Fruit fly (Drosophila melanogaster) whole organism, embryonic: Measurements from ENCODE around the gene CG7943.
A peak's percentile ranks its signal among the peaks of the same experiment; 100 is the strongest.

Experiments
- Aef1 ChIP-seq: fragments of 200-800 bp; sonication (Bioruptor generic); IDR thresholded peaks from 3 replicates; pipeline ENCODE4 v1.3.6; 2022; ENCODE audit warnings: missing biosample characterization, missing genetic modification characterization
- Bteb2 ChIP-seq: fragments of 200-800 bp; sonication (Bioruptor generic); optimal IDR thresholded peaks from 2 replicates; lab custom pipeline; 2016; ENCODE audit warnings: missing biosample characterization, missing genetic modification characterization
- CG10979 ChIP-seq: fragments of 200-800 bp; sonication (Bioruptor generic); optimal IDR thresholded peaks from 2 replicates; lab custom pipeline; 2018; ENCODE audit warnings: missing biosample characterization, mild to moderate bottlenecking, missing genetic modification characterization, moderate library complexity
- CG11085 ChIP-seq: fragments of 200-800 bp; sonication (Bioruptor generic); IDR thresholded peaks from 2 replicates; pipeline ENCODE4 v1.3.6; 2022; ENCODE audit warnings: missing biosample characterization, missing genetic modification characterization
- CG11560 ChIP-seq: fragments of 200-800 bp; sonication (Bioruptor generic); IDR thresholded peaks from 3 replicates; pipeline ENCODE4 v1.3.6; 2022; ENCODE audit warnings: missing biosample characterization, missing genetic modification characterization
- CG16813 ChIP-seq: fragments of 200-800 bp; sonication (Bioruptor generic); IDR thresholded peaks from 3 replicates; pipeline ENCODE4 v1.3.6; 2022; ENCODE audit warnings: missing biosample characterization, missing genetic modification characterization; ENCODE audit not compliant: partially characterized antibody
- CG16815 ChIP-seq: fragments of 200-800 bp; sonication (Bioruptor generic); optimal IDR thresholded peaks from 3 replicates; lab custom pipeline; 2017; ENCODE audit warnings: missing biosample characterization, mild to moderate bottlenecking, missing genetic modification characterization
- CG17361 ChIP-seq: fragments of 200-800 bp; sonication (Bioruptor generic); IDR thresholded peaks from 3 replicates; pipeline ENCODE4 v1.3.6; 2022; ENCODE audit warnings: missing biosample characterization, missing genetic modification characterization
- CG18764 ChIP-seq: fragments of 200-800 bp; sonication (Bioruptor generic); optimal IDR thresholded peaks from 3 replicates; lab custom pipeline; 2016; ENCODE audit warnings: missing biosample characterization, missing genetic modification characterization
- CG32532 ChIP-seq: fragments of 200-800 bp; sonication (Bioruptor generic); IDR thresholded peaks from 2 replicates; pipeline ENCODE4 v1.3.6; 2022; ENCODE audit warnings: missing biosample characterization, missing genetic modification characterization
- CG33557 ChIP-seq: fragments of 200-800 bp; sonication (Bioruptor generic); optimal IDR thresholded peaks from 2 replicates; lab custom pipeline; 2019; ENCODE audit warnings: missing biosample characterization, mild to moderate bottlenecking, missing genetic modification characterization, moderate library complexity
- CG34224 ChIP-seq: fragments of 200-800 bp; sonication (Bioruptor generic); IDR thresholded peaks from 3 replicates; pipeline ENCODE4 v1.3.6; 2022; ENCODE audit warnings: missing biosample characterization, missing genetic modification characterization; ENCODE audit not compliant: partially characterized antibody
- CG3995 ChIP-seq: fragments of 200-800 bp; sonication (Bioruptor generic); optimal IDR thresholded peaks from 3 replicates; lab custom pipeline; 2016; ENCODE audit warnings: missing biosample characterization, missing genetic modification characterization
- CG4424 ChIP-seq: fragments of 200-800 bp; sonication (Bioruptor generic); optimal IDR thresholded peaks from 3 replicates; lab custom pipeline; 2016; ENCODE audit warnings: missing biosample characterization, missing genetic modification characterization
- CG5180 ChIP-seq: fragments of 200-800 bp; sonication (Bioruptor generic); optimal IDR thresholded peaks from 3 replicates; lab custom pipeline; 2017; ENCODE audit warnings: missing biosample characterization, missing genetic modification characterization, mild to moderate bottlenecking, moderate library complexity, missing genetic modification reagents
- CG5953 ChIP-seq: fragments of 200-800 bp; sonication (Bioruptor generic); IDR thresholded peaks from 2 replicates; pipeline ENCODE4 v1.3.6; 2022; ENCODE audit warnings: missing biosample characterization, missing genetic modification characterization
- CG6254 ChIP-seq: fragments of 200-800 bp; sonication (Bioruptor generic); optimal IDR thresholded peaks from 3 replicates; lab custom pipeline; 2017; ENCODE audit warnings: mild to moderate bottlenecking, missing biosample characterization, missing genetic modification reagents, missing genetic modification characterization
- CG6791 ChIP-seq: fragments of 200-800 bp; sonication (Bioruptor generic); IDR thresholded peaks from 3 replicates; pipeline ENCODE4 v1.3.6; 2022; ENCODE audit warnings: missing biosample characterization, missing genetic modification characterization; ENCODE audit not compliant: partially characterized antibody
- CG7556 ChIP-seq: fragments of 200-800 bp; sonication (Bioruptor generic); optimal IDR thresholded peaks from 2 replicates; lab custom pipeline; 2017; ENCODE audit warnings: missing biosample characterization, mild to moderate bottlenecking, missing genetic modification characterization
- CG8089 ChIP-seq: fragments of 200-800 bp; sonication (Bioruptor generic); optimal IDR thresholded peaks from 3 replicates; lab custom pipeline; 2016; ENCODE audit warnings: missing biosample characterization, missing genetic modification characterization
- CG8359 ChIP-seq: fragments of 200-800 bp; sonication (Bioruptor generic); optimal IDR thresholded peaks from 2 replicates; lab custom pipeline; 2017; ENCODE audit warnings: missing biosample characterization, mild to moderate bottlenecking, missing genetic modification characterization, borderline replicate concordance
- CG8478 ChIP-seq: fragments of >200 bp; optimal IDR thresholded peaks from 2 replicates; lab custom pipeline; 2018
- CG9437 ChIP-seq: fragments of 200-800 bp; sonication (Bioruptor generic); optimal IDR thresholded peaks from 2 replicates; lab custom pipeline; 2018; ENCODE audit warnings: missing biosample characterization, mild to moderate bottlenecking, missing genetic modification characterization
- CG9932 ChIP-seq: fragments of 200-800 bp; sonication (Bioruptor generic); IDR thresholded peaks from 2 replicates; pipeline ENCODE4 v1.3.6; 2022; ENCODE audit warnings: missing biosample characterization, missing genetic modification characterization
- CTCF ChIP-seq: fragments of 200-800 bp; sonication (Bioruptor generic); optimal IDR thresholded peaks from 2 replicates; lab custom pipeline; 2017; ENCODE audit warnings: missing biosample characterization, mild to moderate bottlenecking, missing genetic modification characterization, moderate library complexity
- Dip3 ChIP-seq: fragments of 200-800 bp; sonication (Bioruptor generic); optimal IDR thresholded peaks from 3 replicates; lab custom pipeline; 2016; ENCODE audit warnings: missing biosample characterization, missing genetic modification characterization
- MESR4 ChIP-seq: fragments of 200-800 bp; sonication (Bioruptor generic); optimal IDR thresholded peaks from 2 replicates; lab custom pipeline; 2018; ENCODE audit warnings: missing biosample characterization, mild to moderate bottlenecking, missing genetic modification characterization, moderate library complexity
- Meics ChIP-seq: fragments of 200-800 bp; sonication (Bioruptor generic); optimal IDR thresholded peaks from 2 replicates; lab custom pipeline; 2017; ENCODE audit warnings: missing biosample characterization, mild to moderate bottlenecking, missing genetic modification characterization
- Mes4 ChIP-seq: fragments of 200-800 bp; sonication (Bioruptor generic); optimal IDR thresholded peaks from 2 replicates; lab custom pipeline; 2016; ENCODE audit warnings: missing biosample characterization, missing genetic modification characterization
- Opbp ChIP-seq: fragments of 200-800 bp; sonication (Bioruptor generic); IDR thresholded peaks from 3 replicates; pipeline ENCODE4 v1.3.6; 2022; ENCODE audit warnings: missing biosample characterization, missing genetic modification characterization; ENCODE audit not compliant: partially characterized antibody
- Sin3A ChIP-seq: fragments of >200 bp; optimal IDR thresholded peaks from 2 replicates; lab custom pipeline; 2018
- Sox102F ChIP-seq: fragments of 200-800 bp; sonication (Bioruptor generic); optimal IDR thresholded peaks from 2 replicates; lab custom pipeline; 2018; ENCODE audit warnings: missing biosample characterization, mild to moderate bottlenecking, missing genetic modification characterization, moderate library complexity
- bbx ChIP-seq: fragments of 200-800 bp; sonication (Bioruptor generic); IDR thresholded peaks from 2 replicates; pipeline ENCODE4 v1.3.6; 2022; ENCODE audit warnings: missing biosample characterization, missing genetic modification characterization; ENCODE audit not compliant: partially characterized antibody
- ci ChIP-seq: fragments of 200-800 bp; sonication (Bioruptor generic); IDR thresholded peaks from 3 replicates; pipeline ENCODE4 v1.3.6; 2022; ENCODE audit warnings: missing biosample characterization, missing genetic modification characterization
- esg ChIP-seq: fragments of 200-800 bp; sonication (Bioruptor generic); conservative IDR thresholded peaks from 2 replicates; pipeline ENCODE4 v1.3.6; 2022; ENCODE audit warnings: missing biosample characterization, missing genetic modification characterization
- h ChIP-seq: fragments of >200 bp; optimal IDR thresholded peaks from 2 replicates; lab custom pipeline; 2017
- hb ChIP-seq: fragments of 200-800 bp; sonication (Bioruptor generic); IDR thresholded peaks from 3 replicates; pipeline ENCODE4 v1.3.6; 2022; ENCODE audit warnings: missing biosample characterization, missing genetic modification characterization; ENCODE audit not compliant: partially characterized antibody
- klu ChIP-seq: fragments of 200-800 bp; sonication (Bioruptor generic); IDR thresholded peaks from 2 replicates; pipeline ENCODE4 v1.3.6; 2022; ENCODE audit warnings: missing biosample characterization, missing genetic modification characterization
- knrl ChIP-seq: fragments of 200-800 bp; sonication (Bioruptor generic); IDR thresholded peaks from 3 replicates; pipeline ENCODE4 v1.3.6; 2022; ENCODE audit warnings: missing biosample characterization, missing genetic modification characterization; ENCODE audit not compliant: partially characterized antibody
- maf-S ChIP-seq: fragments of 200-800 bp; sonication (Bioruptor generic); optimal IDR thresholded peaks from 2 replicates; lab custom pipeline; 2016; ENCODE audit warnings: missing biosample characterization, missing genetic modification characterization
- mirr ChIP-seq: fragments of 200-800 bp; sonication (Bioruptor generic); optimal IDR thresholded peaks from 3 replicates; lab custom pipeline; 2018; ENCODE audit warnings: missing biosample characterization, mild to moderate bottlenecking, missing genetic modification characterization
- phol ChIP-seq: fragments of 200-800 bp; sonication (Bioruptor generic); optimal IDR thresholded peaks from 3 replicates; lab custom pipeline; 2018; ENCODE audit warnings: missing biosample characterization, mild to moderate bottlenecking, missing genetic modification characterization, moderate library complexity
- sc ChIP-seq, 3 experiments: fragments of >200 bp in 2 of 3; fragments of 200-800 bp in 1 of 3; sonication (Bioruptor generic) in 1 of 3; optimal IDR thresholded peaks; 2 replicates in 2 of 3; 3 replicates in 1 of 3; lab custom pipeline; 2017; ENCODE audit warnings: mild to moderate bottlenecking in 1 of 3, missing biosample characterization in 1 of 3, missing genetic modification characterization in 1 of 3, missing genetic modification reagents in 1 of 3
- scrt ChIP-seq: fragments of 200-800 bp; sonication (Bioruptor generic); optimal IDR thresholded peaks from 2 replicates; lab custom pipeline; 2018; ENCODE audit warnings: missing biosample characterization, mild to moderate bottlenecking, missing genetic modification characterization, moderate library complexity
- sima ChIP-seq: fragments of 200-800 bp; sonication (Bioruptor generic); optimal IDR thresholded peaks from 2 replicates; lab custom pipeline; 2016; ENCODE audit warnings: missing biosample characterization, missing genetic modification characterization
- tin ChIP-seq: fragments of 200-800 bp; sonication (Bioruptor generic); optimal IDR thresholded peaks from 3 replicates; lab custom pipeline; 2016; ENCODE audit warnings: missing biosample characterization, missing genetic modification characterization

CG7943 gene

dm6 chr3R:30021559-30022451 is 24.5 kb upstream of the CG7943 start, which contains the start of gene Mgat2 (continued):
- TF ChIP-seq CG4424 (no peak), CG8478 (lab: Kevin White, UChicago) (peak; percentile 58), CG18764 (no peak), sima (GFP tag; lab: Kevin White, UChicago) (no peak), h (no peak), CG8089 (GFP tag; lab: Kevin White, UChicago) (no peak), esg (GFP tag; lab: Robert Waterston, UW) (no peak), mirr (GFP tag; lab: Kevin White, UChicago) (peak; percentile 74), hb (GFP tag; lab: Robert Waterston, UW) (peak; percentile 75), CG9437 (GFP tag; lab: Kevin White, UChicago) (no peak), CG5180 (GFP tag; lab: Kevin White, UChicago) (no peak), Bteb2 (GFP tag; lab: Kevin White, UChicago) (no peak), Aef1 (GFP tag; lab: Robert Waterston, UW) (no peak; the same call in 2 of the 3 replicates), CG10979 (tag; lab: Kevin White, UChicago) (no peak)

dm6 chr3R:30022452-30023028 is 23.7 kb upstream of the CG7943 start, which contains the start of the genes RpS28a and Axn:
TSS of gene RpS28a (minus strand) at chr3R:30022648.
TSS of gene Axn (plus strand) at chr3R:30022842.
- TF ChIP-seq klu (no peak), CG7556 (no peak), phol (peak; percentile 37), MESR4 (peak; percentile 94), bbx (peak; percentile 66), CG32532 (peak; percentile 59), CG11560 (tag; lab: Robert Waterston, UW) (no peak), CG17361 (GFP tag; lab: Robert Waterston, UW) (no peak; the same call in 2 of the 3 replicates), CG34224 (0 out of 3 replicates have a peak, but pooled peaks have one; percentile 10), Dip3 (GFP tag; lab: Kevin White, UChicago) (no peak), CG6791 (GFP tag; lab: Robert Waterston, UW) (peak; percentile 4; the same call in 1 of the 3 replicates), CG3995 (GFP tag; lab: Kevin White, UChicago) (no peak), CG9932 (GFP tag; lab: Robert Waterston, UW) (peak; percentile 65), CG6254 (peak; percentile 86), Meics (GFP tag; lab: Kevin White, UChicago) (no peak), CG16815 (GFP tag; lab: Kevin White, UChicago) (no peak), CG8359 (GFP tag; lab: Kevin White, UChicago) (no peak), tin (peak; percentile 32), CG11085 (no peak), knrl (peak; percentile 54; the same call in 2 of the 3 replicates), scrt (GFP tag; lab: Kevin White, UChicago) (no peak), Opbp (peak; percentile 56; the same call in 2 of the 3 replicates), CTCF (peak; percentile 97), CG5180 (GFP tag; lab: Kevin White, UChicago) (peak; percentile 100), Mes4 (peak; percentile 27), sc (optimal IDR thresholded peaks at IDR 0.05; lab: Kevin White, UChicago) (no peak), sc (GFP tag; optimal IDR thresholded peaks at IDR 0.05; lab: Kevin White, UChicago) (no peak), mirr (GFP tag; lab: Kevin White, UChicago) (no peak), Sin3A (lab: Kevin White, UChicago) (peak; percentile 80), maf-S (GFP tag; lab: Kevin White, UChicago) (peak; percentile 26), CG33557 (GFP tag; lab: Kevin White, UChicago) (no peak), CG16813 (GFP tag; lab: Robert Waterston, UW) (no peak; the same call in 2 of the 3 replicates), ci (peak; percentile 32; the same call in 1 of the 3 replicates), CG8478 (lab: Kevin White, UChicago) (peak; percentile 81), CG5953 (GFP tag; lab: Robert Waterston, UW) (no peak), Sox102F (GFP tag; lab: Kevin White, UChicago) (no peak)
